Worm (Caenorhabditis elegans): ENCODE measurements around the gene T15B12.1.

ce11 chrIII:5338787-5339186 is 50.8 kb downstream of the T15B12.1 start:
- TF ChIP-seq cog-1 (tag; optimal IDR thresholded peaks at IDR 0.05) (no peak), flt-1 (GFP tag; IDR thresholded peaks at IDR 0.05) (no peak), ref-1 (GFP tag; conservative IDR thresholded peaks at IDR 0.05) (no peak)

Data from whole organism, midembryonic.